Worm (Caenorhabditis elegans) whole organism, L1 larva: Measurements from ENCODE around the gene asm-1.

ENCODE experiments used
- jun-1 ChIP-seq: fragments of 150-350 bp; optimal IDR thresholded peaks from 2 replicates; lab custom pipeline; 2014; ENCODE audit warnings: missing biosample characterization, missing genetic modification reagents, missing genetic modification characterization
- mdl-1 ChIP-seq, 2 experiments: fragments of 150-350 bp; optimal IDR thresholded peaks; 2 replicates each; lab custom pipeline; 2014 to 2017; ENCODE audit warnings: missing biosample characterization in 2 of 2, missing genetic modification characterization in 2 of 2, inconsistent platforms in 1 of 2
- pag-3 ChIP-seq: sonication (generic microtip); optimal IDR thresholded peaks from 2 replicates; lab custom pipeline; 2017; ENCODE audit warnings: missing genetic modification characterization, mild to moderate bottlenecking, missing compliant biosample characterization, antibody characterized with exemption, borderline replicate concordance; ENCODE audit not compliant: insufficient read depth
- pqm-1 ChIP-seq: sonication (generic microtip); optimal IDR thresholded peaks from 3 replicates; lab custom pipeline; 2017; ENCODE audit warnings: missing biosample characterization, missing genetic modification characterization
- snpc-4 ChIP-seq: fragments of 150-350 bp; optimal IDR thresholded peaks from 2 replicates; lab custom pipeline; 2014; ENCODE audit warnings: missing biosample characterization, missing genetic modification characterization
- sptf-1 ChIP-seq: fragments of 150-350 bp; optimal IDR thresholded peaks from 2 replicates; lab custom pipeline; 2014; ENCODE audit warnings: missing biosample characterization, missing genetic modification characterization
- zag-1 ChIP-seq: fragments of 150-350 bp; optimal IDR thresholded peaks from 2 replicates; lab custom pipeline; 2014; ENCODE audit warnings: missing biosample characterization, missing genetic modification characterization

ce11 chrII:6884568-6884967, 25.3 kb upstream of the asm-1 start:
- no peak for TF ChIP-seq sptf-1
- no peak for TF ChIP-seq jun-1
- no peak for TF ChIP-seq snpc-4 (tag; lab: Kevin White, UChicago)
- TF ChIP-seq pqm-1, result no peak
- no peak for TF ChIP-seq zag-1 (tag; lab: Kevin White, UChicago)
- no peak for TF ChIP-seq pag-3 (tag; lab: Kevin White, UChicago)
- no peak for TF ChIP-seq mdl-1 (tag; optimal IDR thresholded peaks at IDR 0.05; lab: Kevin White, UChicago)
